Worm (Caenorhabditis elegans) whole organism, L3 larva: ENCODE results near the gene W05H7.1.

ENCODE experiments used
- ceh-28 ChIP-seq: fragments of 150-350 bp; optimal IDR thresholded peaks from 2 replicates; lab custom pipeline; 2014; ENCODE audit warnings: missing biosample characterization, missing genetic modification reagents, missing genetic modification characterization
- ceh-9 ChIP-seq: sonication (generic microtip); optimal IDR thresholded peaks from 2 replicates; lab custom pipeline; 2018; ENCODE audit warnings: missing biosample characterization, missing genetic modification characterization
- egl-5 ChIP-seq: fragments of 150-350 bp; optimal IDR thresholded peaks from 2 replicates; lab custom pipeline; 2017; ENCODE audit warnings: missing biosample characterization, missing genetic modification reagents, missing genetic modification characterization, inconsistent platforms
- elt-1 ChIP-seq: fragments of 150-350 bp; optimal IDR thresholded peaks from 2 replicates; lab custom pipeline; 2014; ENCODE audit warnings: missing biosample characterization, missing genetic modification characterization
- elt-2 ChIP-seq: sonication (generic microtip); optimal IDR thresholded peaks from 2 replicates; lab custom pipeline; 2016; ENCODE audit warnings: missing genetic modification reagents, mild to moderate bottlenecking, missing genetic modification characterization, missing compliant biosample characterization
- fkh-10 ChIP-seq: sonication (generic microtip); optimal IDR thresholded peaks from 2 replicates; lab custom pipeline; 2017; ENCODE audit warnings: missing biosample characterization, missing genetic modification reagents, missing genetic modification characterization
- fos-1 ChIP-seq: fragments of 150-350 bp; optimal IDR thresholded peaks from 2 replicates; lab custom pipeline; 2014; ENCODE audit warnings: missing biosample characterization, missing genetic modification characterization
- hmg-11 ChIP-seq: sonication (generic microtip); optimal IDR thresholded peaks from 2 replicates; lab custom pipeline; 2016; ENCODE audit warnings: missing genetic modification characterization, missing compliant biosample characterization
- jun-1 ChIP-seq: fragments of 150-350 bp; optimal IDR thresholded peaks from 2 replicates; lab custom pipeline; 2014; ENCODE audit warnings: missing biosample characterization, missing genetic modification reagents, missing genetic modification characterization
- lin-15B ChIP-seq: fragments of 150-350 bp; optimal IDR thresholded peaks from 2 replicates; lab custom pipeline; 2014; ENCODE audit warnings: missing biosample characterization, missing genetic modification characterization
- lin-39 ChIP-seq: fragments of 150-350 bp; optimal IDR thresholded peaks from 2 replicates; lab custom pipeline; 2018; ENCODE audit warnings: missing biosample characterization, missing genetic modification reagents, missing genetic modification characterization
- lsy-12 ChIP-seq: sonication (generic microtip); optimal IDR thresholded peaks from 2 replicates; lab custom pipeline; 2016; ENCODE audit warnings: mild to moderate bottlenecking, missing genetic modification characterization, missing compliant biosample characterization
- mdl-1 ChIP-seq: fragments of 150-350 bp; optimal IDR thresholded peaks from 2 replicates; lab custom pipeline; 2014; ENCODE audit warnings: missing biosample characterization, missing genetic modification characterization
- nfya-1 ChIP-seq: sonication (generic microtip); optimal IDR thresholded peaks from 2 replicates; lab custom pipeline; 2017; ENCODE audit warnings: missing genetic modification characterization, mild to moderate bottlenecking, missing compliant biosample characterization, antibody characterized with exemption, moderate library complexity; ENCODE audit not compliant: insufficient read depth
- nhr-23 ChIP-seq: fragments of 150-350 bp; optimal IDR thresholded peaks from 2 replicates; lab custom pipeline; 2014; ENCODE audit warnings: missing biosample characterization, missing genetic modification reagents, missing genetic modification characterization
- nhr-237 ChIP-seq: fragments of 150-350 bp; optimal IDR thresholded peaks from 2 replicates; lab custom pipeline; 2014; ENCODE audit warnings: missing biosample characterization, missing genetic modification characterization
- nhr-25 ChIP-seq: sonication (generic microtip); optimal IDR thresholded peaks from 2 replicates; lab custom pipeline; 2017; ENCODE audit warnings: missing biosample characterization, missing genetic modification characterization
- nhr-28 ChIP-seq: fragments of 150-350 bp; optimal IDR thresholded peaks from 2 replicates; lab custom pipeline; 2014; ENCODE audit warnings: missing biosample characterization, missing genetic modification characterization
- nhr-43 ChIP-seq: sonication (generic microtip); optimal IDR thresholded peaks from 2 replicates; lab custom pipeline; 2016; ENCODE audit warnings: mild to moderate bottlenecking, missing genetic modification characterization, missing compliant biosample characterization; ENCODE audit not compliant: poor library complexity, severe bottlenecking
- nhr-67 ChIP-seq: fragments of 150-350 bp; optimal IDR thresholded peaks from 2 replicates; lab custom pipeline; 2014; ENCODE audit warnings: missing biosample characterization, missing genetic modification characterization
- nhr-76 ChIP-seq: fragments of 150-350 bp; sonication (generic microtip); optimal IDR thresholded peaks from 5 replicates; lab custom pipeline; 2014; ENCODE audit warnings: missing biosample characterization, missing genetic modification characterization
- nhr-77 ChIP-seq: fragments of 150-350 bp; optimal IDR thresholded peaks from 2 replicates; lab custom pipeline; 2014; ENCODE audit warnings: missing biosample characterization, missing genetic modification characterization
- pha-4 ChIP-seq: fragments of 150-350 bp; optimal IDR thresholded peaks from 2 replicates; lab custom pipeline; 2014; ENCODE audit warnings: missing biosample characterization, missing genetic modification reagents, missing genetic modification characterization
- pqm-1 ChIP-seq: fragments of 150-350 bp; optimal IDR thresholded peaks from 2 replicates; lab custom pipeline; 2017; ENCODE audit warnings: missing biosample characterization, missing genetic modification characterization, inconsistent platforms
- sea-2 ChIP-seq: fragments of 150-350 bp; sonication (generic microtip); optimal IDR thresholded peaks from 4 replicates; lab custom pipeline; 2014; ENCODE audit warnings: missing biosample characterization, missing genetic modification reagents, missing genetic modification characterization
- skn-1 ChIP-seq: fragments of 150-350 bp; optimal IDR thresholded peaks from 2 replicates; lab custom pipeline; 2014; ENCODE audit warnings: missing biosample characterization, missing genetic modification characterization
- tbx-2 ChIP-seq: sonication (generic microtip); optimal IDR thresholded peaks from 2 replicates; lab custom pipeline; 2016; ENCODE audit warnings: mild to moderate bottlenecking, missing genetic modification characterization, missing compliant biosample characterization
- unc-39 ChIP-seq: sonication (generic microtip); optimal IDR thresholded peaks from 4 replicates; lab custom pipeline; 2017; ENCODE audit warnings: missing biosample characterization, missing genetic modification characterization
- unc-62 ChIP-seq: fragments of 150-350 bp; sonication (generic microtip); optimal IDR thresholded peaks from 4 replicates; lab custom pipeline; 2014; ENCODE audit warnings: missing biosample characterization, missing genetic modification reagents, missing genetic modification characterization
- zag-1 ChIP-seq: fragments of 150-350 bp; optimal IDR thresholded peaks from 2 replicates; lab custom pipeline; 2014; ENCODE audit warnings: missing biosample characterization, missing genetic modification characterization
- ztf-11 ChIP-seq: fragments of 150-350 bp; optimal IDR thresholded peaks from 2 replicates; lab custom pipeline; 2014; ENCODE audit warnings: missing biosample characterization, missing genetic modification characterization
- ztf-4 ChIP-seq: fragments of 150-350 bp; optimal IDR thresholded peaks from 2 replicates; lab custom pipeline; 2014; ENCODE audit warnings: missing biosample characterization, missing genetic modification characterization

The W05H7.1 gene

ce11 chrX:1480564-1480963 is 30.0 kb downstream of the W05H7.1 start:
- TF ChIP-seq mdl-1 (tag; lab: Kevin White, UChicago) (no peak), egl-5 (tag; lab: Kevin White, UChicago) (no peak), zag-1 (no peak), nhr-237 (tag; lab: Kevin White, UChicago) (no peak), tbx-2 (tag; lab: Kevin White, UChicago) (no peak), nhr-67 (tag; lab: Kevin White, UChicago) (no peak), nhr-76 (tag; lab: Kevin White, UChicago) (no peak)

ce11 chrX:1483229-1483628 is 32.7 kb downstream of the W05H7.1 start:
- no peak for TF ChIP-seq fkh-10 (GFP tag; lab: Kevin White, UChicago)
- no peak for TF ChIP-seq nhr-77 (tag; lab: Kevin White, UChicago)
- TF ChIP-seq nhr-23 (tag; lab: Kevin White, UChicago), result no peak

DNA sequence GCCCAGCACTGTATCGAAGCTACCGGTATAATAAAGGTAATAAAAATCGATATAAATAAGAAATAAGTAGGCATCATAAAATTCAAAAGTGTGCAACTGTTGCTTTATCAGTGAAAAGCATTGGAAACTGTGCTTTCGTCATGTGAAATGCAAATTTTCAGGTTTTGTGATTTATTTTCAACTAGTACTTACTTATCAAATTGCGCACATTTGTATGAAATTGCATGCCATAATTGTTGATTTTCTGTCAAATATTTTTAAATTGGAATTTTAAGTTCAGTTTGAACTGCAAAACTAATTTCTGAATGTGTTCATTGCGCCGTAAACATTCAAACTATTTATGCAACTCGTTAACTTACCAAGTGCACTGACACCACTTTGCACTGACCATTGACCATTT is 35.1 kb downstream of the W05H7.1 start, which contains the start of gene D1005.4:
D1005.4 (minus strand) TSS at position 101 of the 400 bp plus-strand sequence.
- TF ChIP-seq ztf-4 (tag; lab: Kevin White, UChicago) (no peak), nhr-28 (no peak)

DNA sequence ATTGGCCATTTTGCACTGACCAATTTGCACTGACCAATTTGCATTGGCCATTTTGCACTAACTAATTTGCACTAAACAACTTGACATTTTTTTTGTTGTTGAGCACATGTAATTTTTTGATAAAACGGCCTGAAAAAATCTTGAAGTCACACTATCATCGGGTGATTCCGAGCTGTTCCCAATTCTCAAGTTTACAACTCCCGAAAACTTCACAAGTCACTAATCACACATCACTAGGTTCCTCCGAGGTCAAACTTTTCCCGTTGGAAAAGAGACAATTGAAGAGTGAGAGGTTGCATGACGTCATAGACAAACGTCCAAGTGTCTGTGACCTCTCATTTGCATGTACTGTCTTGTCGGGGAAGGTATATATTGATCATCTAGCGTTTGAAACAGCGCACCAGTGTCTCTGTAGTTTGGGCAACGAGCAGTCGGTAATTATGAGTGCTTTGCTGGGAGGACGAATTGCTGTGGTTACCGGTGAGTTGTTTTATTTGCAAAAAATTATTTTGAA is 35.6 kb downstream of the W05H7.1 start, which contains the start of the genes D1005.10 and dhs-25:
D1005.10 (minus strand) TSS at position 51 of the 514 bp plus-strand sequence.
dhs-25 (plus strand) TSS at position 398 of the 514 bp plus-strand sequence.
- peak; percentile 46 for TF ChIP-seq skn-1 (tag; lab: Kevin White, UChicago)
- TF ChIP-seq ceh-9 (tag; lab: Kevin White, UChicago), result no peak
- peak; percentile 68 for TF ChIP-seq jun-1 (tag; lab: Kevin White, UChicago)
- no peak for TF ChIP-seq elt-1 (tag; lab: Kevin White, UChicago)
- TF ChIP-seq ztf-11 (tag; lab: Kevin White, UChicago), result no peak
- TF ChIP-seq ztf-4 (tag; lab: Kevin White, UChicago), result peak; percentile 4
- peak; percentile 91 for TF ChIP-seq nhr-25
- TF ChIP-seq hmg-11 (tag; lab: Kevin White, UChicago), result peak; percentile 59
- TF ChIP-seq lin-39 (tag; lab: Kevin White, UChicago), result peak; percentile 46
- no peak for TF ChIP-seq sea-2
- TF ChIP-seq fos-1, result peak; percentile 1
- TF ChIP-seq unc-62, result no peak
- peak; percentile 84 for TF ChIP-seq nhr-43 (tag; lab: Kevin White, UChicago)
- TF ChIP-seq elt-2 (tag; lab: Kevin White, UChicago), result peak; percentile 91
- peak; percentile 84 for TF ChIP-seq nhr-23 (tag; lab: Kevin White, UChicago)
- peak; percentile 81 for TF ChIP-seq ceh-28
- TF ChIP-seq nfya-1, result peak; percentile 72
- TF ChIP-seq lin-15B (tag; lab: Kevin White, UChicago), result no peak
- TF ChIP-seq pqm-1 (tag; lab: Kevin White, UChicago), result peak; percentile 84
- TF ChIP-seq pha-4 (tag; lab: Kevin White, UChicago), result peak; percentile 88

ce11 chrX:1487096-1487495 is 36.5 kb downstream of the W05H7.1 start:
- TF ChIP-seq jun-1 (tag; lab: Kevin White, UChicago) (no peak), lsy-12 (tag; lab: Kevin White, UChicago) (no peak), lin-15B (tag; lab: Kevin White, UChicago) (no peak), unc-39 (tag; lab: Kevin White, UChicago) (no peak), nhr-76 (tag; lab: Kevin White, UChicago) (no peak), elt-2 (tag; lab: Kevin White, UChicago) (no peak), unc-62 (no peak)
- TF ChIP-seq, all 47 proteins: peak for 0

DNA sequence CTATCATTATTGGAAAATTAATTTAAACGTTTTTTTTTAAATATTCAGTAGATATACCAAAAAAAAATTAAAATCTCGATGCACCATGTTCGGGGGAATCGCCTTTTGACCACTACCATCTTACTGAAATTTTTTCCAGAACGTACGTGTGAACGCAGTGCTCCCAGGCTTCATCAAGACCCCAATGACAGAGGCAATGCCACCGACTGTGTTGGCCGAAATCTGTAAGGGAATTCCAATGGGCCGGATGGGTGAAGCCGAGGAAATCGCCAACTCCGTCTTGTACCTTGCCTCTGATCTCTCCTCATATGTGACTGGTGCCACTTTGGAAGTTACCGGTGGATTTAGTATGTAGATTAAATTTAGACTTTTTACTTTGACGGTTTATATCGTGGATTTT is 38.2 kb downstream of the W05H7.1 start:
- no peak for TF ChIP-seq ceh-9 (tag; lab: Kevin White, UChicago)
- TF ChIP-seq lsy-12 (tag; lab: Kevin White, UChicago), result peak; percentile 19
